Fruit fly (Drosophila melanogaster) whole organism, embryonic: ENCODE measurements around the gene Bet1.

Experiments used
- Adf1 ChIP-seq: fragments of 200-800 bp; sonication (Bioruptor generic); IDR thresholded peaks from 2 replicates; pipeline ENCODE4 v1.3.6; 2022; ENCODE audit warnings: missing biosample characterization, missing genetic modification characterization
- Bdp1 ChIP-seq: fragments of 200-800 bp; sonication (Bioruptor generic); optimal IDR thresholded peaks from 3 replicates; lab custom pipeline; 2016; ENCODE audit warnings: missing biosample characterization, missing genetic modification characterization
- CG10274 ChIP-seq: fragments of 200-800 bp; sonication (Bioruptor generic); optimal IDR thresholded peaks from 3 replicates; lab custom pipeline; 2017; ENCODE audit warnings: missing biosample characterization, mild to moderate bottlenecking, missing genetic modification characterization
- CG10431 ChIP-seq: fragments of 200-800 bp; sonication (Bioruptor generic); optimal IDR thresholded peaks from 3 replicates; lab custom pipeline; 2018; ENCODE audit warnings: missing biosample characterization, mild to moderate bottlenecking, missing genetic modification characterization
- CG10979 ChIP-seq: fragments of 200-800 bp; sonication (Bioruptor generic); optimal IDR thresholded peaks from 2 replicates; lab custom pipeline; 2018; ENCODE audit warnings: missing biosample characterization, mild to moderate bottlenecking, missing genetic modification characterization, moderate library complexity
- CG11093 ChIP-seq: fragments of 200-800 bp; sonication (Bioruptor generic); IDR thresholded peaks from 3 replicates; pipeline ENCODE4 v1.3.6; 2022; ENCODE audit warnings: missing biosample characterization, missing genetic modification characterization
- CG11456 ChIP-seq: fragments of 200-800 bp; sonication (Bioruptor generic); IDR thresholded peaks from 3 replicates; pipeline ENCODE4 v1.3.6; 2022; ENCODE audit warnings: missing biosample characterization, missing genetic modification characterization
- CG1602 ChIP-seq: fragments of 200-800 bp; sonication (Bioruptor generic); optimal IDR thresholded peaks from 3 replicates; lab custom pipeline; 2016; ENCODE audit warnings: missing biosample characterization, missing genetic modification characterization
- CG1647 ChIP-seq: fragments of 200-800 bp; sonication (Bioruptor generic); optimal IDR thresholded peaks from 3 replicates; lab custom pipeline; 2016; ENCODE audit warnings: missing biosample characterization, missing genetic modification characterization
- CG17385 ChIP-seq: fragments of 200-800 bp; sonication (Bioruptor generic); optimal IDR thresholded peaks from 3 replicates; lab custom pipeline; 2018; ENCODE audit warnings: missing biosample characterization, mild to moderate bottlenecking, missing genetic modification characterization
- CG17802 ChIP-seq: fragments of 200-800 bp; sonication (Bioruptor generic); optimal IDR thresholded peaks from 2 replicates; lab custom pipeline; 2018; ENCODE audit warnings: missing biosample characterization, mild to moderate bottlenecking, missing genetic modification characterization, moderate library complexity
- CG18476 ChIP-seq: fragments of 200-800 bp; sonication (Bioruptor generic); optimal IDR thresholded peaks from 2 replicates; lab custom pipeline; 2016; ENCODE audit warnings: missing biosample characterization, mild to moderate bottlenecking, missing genetic modification characterization
- CG2199 ChIP-seq: fragments of 200-800 bp; sonication (Bioruptor generic); IDR thresholded peaks from 3 replicates; pipeline ENCODE4 v1.3.6; 2022; ENCODE audit warnings: missing biosample characterization, missing genetic modification characterization
- CG31388 ChIP-seq: fragments of 200-800 bp; sonication (Bioruptor generic); optimal IDR thresholded peaks from 2 replicates; lab custom pipeline; 2016; ENCODE audit warnings: missing biosample characterization, missing genetic modification characterization
- CG3163 ChIP-seq: fragments of 200-800 bp; sonication (Bioruptor generic); optimal IDR thresholded peaks from 3 replicates; lab custom pipeline; 2016; ENCODE audit warnings: missing biosample characterization, missing genetic modification characterization
- CG3847 ChIP-seq: fragments of 200-800 bp; sonication (Bioruptor generic); IDR thresholded peaks from 2 replicates; pipeline ENCODE4 v1.3.6; 2022; ENCODE audit warnings: missing biosample characterization, missing genetic modification characterization
- CG4328 ChIP-seq: fragments of 200-800 bp; sonication (Bioruptor generic); optimal IDR thresholded peaks from 3 replicates; lab custom pipeline; 2017; ENCODE audit warnings: missing biosample characterization, missing genetic modification reagents, missing genetic modification characterization
- CG4404 ChIP-seq: fragments of 200-800 bp; sonication (Bioruptor generic); IDR thresholded peaks from 2 replicates; pipeline ENCODE4 v1.3.6; 2022; ENCODE audit warnings: missing biosample characterization, missing genetic modification characterization
- CG6175 ChIP-seq: fragments of 200-800 bp; sonication (Bioruptor generic); IDR thresholded peaks from 3 replicates; pipeline ENCODE4 v1.3.6; 2022; ENCODE audit warnings: missing biosample characterization, missing genetic modification characterization
- CG6683 ChIP-seq: fragments of 200-800 bp; sonication (Bioruptor generic); optimal IDR thresholded peaks from 2 replicates; lab custom pipeline; 2017; ENCODE audit warnings: missing biosample characterization, mild to moderate bottlenecking, missing genetic modification characterization, missing genetic modification reagents
- CG8089 ChIP-seq: fragments of 200-800 bp; sonication (Bioruptor generic); optimal IDR thresholded peaks from 3 replicates; lab custom pipeline; 2016; ENCODE audit warnings: missing biosample characterization, missing genetic modification characterization
- CG8924 ChIP-seq: fragments of 200-800 bp; optimal IDR thresholded peaks from 3 replicates; lab custom pipeline; 2019; ENCODE audit warnings: missing biosample characterization, mild to moderate bottlenecking, missing genetic modification characterization, moderate library complexity
- CG9817 ChIP-seq: fragments of 200-800 bp; sonication (Bioruptor generic); optimal IDR thresholded peaks from 2 replicates; lab custom pipeline; 2018; ENCODE audit warnings: missing biosample characterization, mild to moderate bottlenecking, missing genetic modification characterization, moderate library complexity
- Chrac-16 ChIP-seq: fragments of 200-800 bp; sonication (Bioruptor generic); optimal IDR thresholded peaks from 3 replicates; lab custom pipeline; 2016; ENCODE audit warnings: missing biosample characterization, missing genetic modification characterization
- Dfd ChIP-seq, 2 experiments: fragments of >200 bp; optimal IDR thresholded peaks; 2 replicates each; lab custom pipeline; 2017; ENCODE audit warnings: missing biosample characterization in 2 of 2, missing genetic modification characterization in 2 of 2
- E2f1 ChIP-seq: fragments of 200-800 bp; sonication (Bioruptor generic); IDR thresholded peaks from 2 replicates; pipeline ENCODE4 v1.3.6; 2022; ENCODE audit warnings: missing biosample characterization, missing genetic modification characterization
- GATAe ChIP-seq: fragments of 200-800 bp; sonication (Bioruptor generic); conservative IDR thresholded peaks from 2 replicates; pipeline ENCODE4 v1.3.6; 2022; ENCODE audit warnings: missing biosample characterization, missing genetic modification characterization
- H15 ChIP-seq: fragments of 200-800 bp; sonication (Bioruptor generic); IDR thresholded peaks from 3 replicates; pipeline ENCODE4 v1.3.6; 2022; ENCODE audit warnings: missing biosample characterization, missing genetic modification characterization
- H2.0 ChIP-seq: fragments of 200-800 bp; sonication (Bioruptor generic); IDR thresholded peaks from 2 replicates; pipeline ENCODE4 v1.3.6; 2022; ENCODE audit warnings: missing biosample characterization, missing genetic modification characterization
- HLH54F ChIP-seq: fragments of 200-800 bp; sonication (Bioruptor generic); optimal IDR thresholded peaks from 3 replicates; lab custom pipeline; 2016; ENCODE audit warnings: missing biosample characterization, missing genetic modification characterization
- HmgD ChIP-seq: fragments of 200-800 bp; sonication (Bioruptor generic); optimal IDR thresholded peaks from 3 replicates; lab custom pipeline; 2016; ENCODE audit warnings: missing biosample characterization, missing genetic modification characterization
- Jarid2 ChIP-seq: fragments of 200-800 bp; sonication (Bioruptor generic); optimal IDR thresholded peaks from 3 replicates; lab custom pipeline; 2017; ENCODE audit warnings: mild to moderate bottlenecking, missing biosample characterization, missing genetic modification reagents, missing genetic modification characterization
- Myb ChIP-seq: fragments of 200-800 bp; sonication (Bioruptor generic); optimal IDR thresholded peaks from 2 replicates; lab custom pipeline; 2016; ENCODE audit warnings: missing biosample characterization, missing genetic modification characterization
- NC2α ChIP-seq: fragments of 200-800 bp; sonication (Bioruptor generic); optimal IDR thresholded peaks from 2 replicates; lab custom pipeline; 2016; ENCODE audit warnings: missing biosample characterization, missing genetic modification characterization
- Pdp1 ChIP-seq, 2 experiments: fragments of 200-800 bp; sonication (Bioruptor generic); optimal IDR thresholded peaks; 3 replicates each; lab custom pipeline; 2016; ENCODE audit warnings: missing biosample characterization in 2 of 2, missing genetic modification characterization in 2 of 2, mild to moderate bottlenecking in 1 of 2, moderate library complexity in 1 of 2
- amos ChIP-seq: fragments of 200-800 bp; sonication (Bioruptor generic); IDR thresholded peaks from 2 replicates; pipeline ENCODE4 v1.3.6; 2022; ENCODE audit warnings: missing biosample characterization, missing genetic modification characterization; ENCODE audit not compliant: partially characterized antibody
- ara ChIP-seq: fragments of 200-800 bp; sonication (Bioruptor generic); IDR thresholded peaks from 2 replicates; pipeline ENCODE4 v1.3.6; 2022; ENCODE audit warnings: missing biosample characterization, missing genetic modification characterization
- exex ChIP-seq: fragments of 200-800 bp; sonication (Bioruptor generic); optimal IDR thresholded peaks from 4 replicates; lab custom pipeline; 2018; ENCODE audit warnings: missing biosample characterization, mild to moderate bottlenecking, missing genetic modification characterization, moderate library complexity
- fd102C ChIP-seq: fragments of 200-800 bp; sonication (Bioruptor generic); optimal IDR thresholded peaks from 2 replicates; lab custom pipeline; 2018; ENCODE audit warnings: missing biosample characterization, mild to moderate bottlenecking, missing genetic modification characterization, moderate library complexity
- gfzf ChIP-seq: fragments of 200-800 bp; sonication (Bioruptor generic); optimal IDR thresholded peaks from 2 replicates; lab custom pipeline; 2016; ENCODE audit warnings: missing biosample characterization, mild to moderate bottlenecking, missing genetic modification characterization, moderate library complexity
- gro ChIP-seq: fragments of 200-800 bp; sonication (Bioruptor generic); optimal IDR thresholded peaks from 2 replicates; lab custom pipeline; 2016; ENCODE audit warnings: missing biosample characterization, missing genetic modification characterization
- nerfin-1 ChIP-seq: fragments of 200-800 bp; sonication (Bioruptor generic); optimal IDR thresholded peaks from 3 replicates; lab custom pipeline; 2019; ENCODE audit warnings: missing biosample characterization, mild to moderate bottlenecking, missing genetic modification characterization, moderate library complexity
- pnt ChIP-seq: fragments of 200-800 bp; sonication (Bioruptor generic); optimal IDR thresholded peaks from 3 replicates; lab custom pipeline; 2016; ENCODE audit warnings: missing biosample characterization, missing genetic modification characterization
- prd ChIP-seq, 3 experiments: fragments of >200 bp in 2 of 3; fragments of 200-800 bp in 1 of 3; sonication (Bioruptor generic) in 1 of 3; optimal IDR thresholded peaks in 2 of 3; IDR thresholded peaks in 1 of 3; 2 replicates in 2 of 3; 3 replicates in 1 of 3; pipeline versions ENCODE4 v1.3.6 to Lab custom; 2017 to 2022; ENCODE audit warnings: missing biosample characterization in 1 of 3, missing genetic modification characterization in 1 of 3
- psq ChIP-seq: fragments of 200-800 bp; sonication (Bioruptor generic); optimal IDR thresholded peaks from 2 replicates; lab custom pipeline; 2017; ENCODE audit warnings: missing biosample characterization, missing genetic modification characterization
- salm ChIP-seq: fragments of 200-800 bp; sonication (Bioruptor generic); optimal IDR thresholded peaks from 2 replicates; lab custom pipeline; 2018; ENCODE audit warnings: missing biosample characterization, mild to moderate bottlenecking, missing genetic modification characterization
- sens ChIP-seq: fragments of 200-800 bp; sonication (Bioruptor generic); peaks from one replicate; lab custom pipeline; 2016; ENCODE audit warnings: missing biosample characterization, missing genetic modification characterization
- seq ChIP-seq: fragments of 200-800 bp; sonication (Bioruptor generic); IDR thresholded peaks from 2 replicates; pipeline ENCODE4 v1.3.6; 2022; ENCODE audit warnings: missing biosample characterization, missing genetic modification characterization
- sim ChIP-seq: fragments of 200-800 bp; sonication (Bioruptor generic); IDR thresholded peaks from 2 replicates; pipeline ENCODE4 v1.3.6; 2022; ENCODE audit warnings: missing biosample characterization, missing genetic modification characterization
- sug ChIP-seq: fragments of 200-800 bp; optimal IDR thresholded peaks from 2 replicates; lab custom pipeline; 2019; ENCODE audit warnings: missing biosample characterization, mild to moderate bottlenecking, missing genetic modification characterization, moderate library complexity
- tap ChIP-seq: fragments of 200-800 bp; optimal IDR thresholded peaks from 3 replicates; lab custom pipeline; 2019; ENCODE audit warnings: missing biosample characterization, mild to moderate bottlenecking, missing genetic modification characterization, moderate library complexity
- usp ChIP-seq: fragments of >200 bp; optimal IDR thresholded peaks from 2 replicates; lab custom pipeline; 2017; ENCODE audit warnings: missing biosample characterization, missing genetic modification characterization
- vvl ChIP-seq: fragments of 200-800 bp; sonication (Bioruptor generic); IDR thresholded peaks from 2 replicates; pipeline ENCODE4 v1.3.6; 2022; ENCODE audit warnings: missing biosample characterization, missing genetic modification characterization

The Bet1 gene

dm6 chr3L:19289411-19289810 lies 28.2 kb downstream of the Bet1 start (continued):
- TF ChIP-seq CG4328 (GFP tag; lab: Kevin White, UChicago), result no peak
- TF ChIP-seq exex (tag; lab: Kevin White, UChicago), result peak; percentile 99
- TF ChIP-seq sim (GFP tag; lab: Robert Waterston, UW), result no peak
- no peak for TF ChIP-seq Myb (GFP tag; lab: Kevin White, UChicago)
- TF ChIP-seq CG3847, result no peak
- TF ChIP-seq CG1602, result no peak
- no peak for TF ChIP-seq vvl (GFP tag; lab: Robert Waterston, UW)
- no peak for TF ChIP-seq CG8924 (tag; lab: Kevin White, UChicago)
- no peak for TF ChIP-seq Chrac-16 (GFP tag; lab: Kevin White, UChicago)
- no peak for TF ChIP-seq HmgD (GFP tag; lab: Kevin White, UChicago)
- TF ChIP-seq CG3163 (GFP tag; lab: Kevin White, UChicago), result no peak
- TF ChIP-seq CG10274, result no peak
- no peak for TF ChIP-seq CG18476 (GFP tag; lab: Kevin White, UChicago)
- TF ChIP-seq CG11456 (GFP tag; lab: Robert Waterston, UW), result no peak
- no peak for TF ChIP-seq fd102C (GFP tag; lab: Kevin White, UChicago)
- TF ChIP-seq CG17385 (GFP tag; lab: Kevin White, UChicago), result no peak
- no peak for TF ChIP-seq Jarid2 (GFP tag; lab: Kevin White, UChicago)
- no peak for TF ChIP-seq Dfd (GFP tag; optimal IDR thresholded peaks at IDR 0.05; lab: Kevin White, UChicago)
- TF ChIP-seq amos, result no peak
- no peak for TF ChIP-seq CG17802 (tag; lab: Kevin White, UChicago)
- no peak for TF ChIP-seq CG1647 (GFP tag; lab: Kevin White, UChicago)
- no peak for TF ChIP-seq salm (tag; lab: Kevin White, UChicago)
- no peak for TF ChIP-seq H2.0 (GFP tag; lab: Robert Waterston, UW)
- TF ChIP-seq CG10431, result no peak
- TF ChIP-seq gfzf, result no peak
- TF ChIP-seq GATAe (GFP tag; lab: Robert Waterston, UW), result peak; percentile 37; the same call in 1 of the 2 replicates
- no peak for TF ChIP-seq CG6175 (GFP tag; lab: Robert Waterston, UW)
- TF ChIP-seq pnt (GFP tag; lab: Kevin White, UChicago), result no peak
- TF ChIP-seq Adf1 (GFP tag; lab: Robert Waterston, UW), result no peak
- no peak for TF ChIP-seq CG4404 (GFP tag; lab: Robert Waterston, UW)
- no peak for TF ChIP-seq CG8089 (GFP tag; lab: Kevin White, UChicago)
- TF ChIP-seq CG9817 (tag; lab: Kevin White, UChicago), result no peak
- peak; percentile 85 for TF ChIP-seq sug (tag; lab: Kevin White, UChicago)
- TF ChIP-seq tap (tag; lab: Kevin White, UChicago), result no peak
- no peak for TF ChIP-seq E2f1 (GFP tag; lab: Robert Waterston, UW)
- no peak for TF ChIP-seq ara (GFP tag; lab: Robert Waterston, UW)
- TF ChIP-seq H15 (GFP tag; lab: Robert Waterston, UW), result no peak
- no peak for TF ChIP-seq CG10979 (tag; lab: Kevin White, UChicago)
- TF ChIP-seq seq, result no peak
- no peak for TF ChIP-seq CG11093 (GFP tag; lab: Robert Waterston, UW)
- no peak for TF ChIP-seq usp (GFP tag; lab: Kevin White, UChicago)
- TF ChIP-seq prd (optimal IDR thresholded peaks at IDR 0.05; lab: Kevin White, UChicago), result no peak
- no peak for TF ChIP-seq prd (GFP tag; IDR thresholded peaks at IDR 0.05; lab: Robert Waterston, UW)
- TF ChIP-seq nerfin-1 (tag; lab: Kevin White, UChicago), result no peak
- no peak for TF ChIP-seq CG6683 (GFP tag; lab: Kevin White, UChicago)
- TF ChIP-seq Bdp1, result no peak
- no peak for TF ChIP-seq CG2199
- no peak for TF ChIP-seq HLH54F (GFP tag; lab: Kevin White, UChicago)
- no peak for TF ChIP-seq NC2α (GFP tag; lab: Kevin White, UChicago)
- no peak for TF ChIP-seq sens (GFP tag; lab: Kevin White, UChicago)
- TF ChIP-seq Pdp1 (GFP tag; optimal IDR thresholded peaks at IDR 0.05; lab: Kevin White, UChicago), result peak in 1 of 2 experiments; percentile 2
- no peak for TF ChIP-seq CG31388
- no peak for TF ChIP-seq psq (GFP tag; lab: Kevin White, UChicago)
- TF ChIP-seq gro (GFP tag; lab: Kevin White, UChicago), result peak; percentile 36
